Worm (Caenorhabditis elegans) whole organism, young adult: ENCODE measurements around the gene daf-36.

Experiments
- C17E4.6 ChIP-seq: fragments of 200-800 bp; sonication (Bioruptor generic); IDR thresholded peaks from 2 replicates; pipeline ENCODE4 v1.3.6; 2022; ENCODE audit warnings: missing genetic modification reagents, missing genetic modification characterization, missing compliant biosample characterization
- F22D6.2 ChIP-seq: sonication (generic microtip); optimal IDR thresholded peaks from 2 replicates; lab custom pipeline; 2016; ENCODE audit warnings: mild to moderate bottlenecking, missing genetic modification characterization, missing compliant biosample characterization
- F23B12.7 ChIP-seq: sonication (generic microtip); optimal IDR thresholded peaks from 2 replicates; lab custom pipeline; 2017; ENCODE audit warnings: missing genetic modification characterization, mild to moderate bottlenecking, missing compliant biosample characterization, antibody characterized with exemption, moderate library complexity; ENCODE audit not compliant: insufficient read depth
- F33H1.4 ChIP-seq: fragments of 200-800 bp; sonication (Bioruptor generic); IDR thresholded peaks from 2 replicates; pipeline ENCODE4 v1.3.6; 2022; ENCODE audit warnings: missing genetic modification reagents, missing genetic modification characterization, missing compliant biosample characterization
- F37B4.10 ChIP-seq: fragments of 200-800 bp; sonication (Bioruptor generic); IDR thresholded peaks from 2 replicates; pipeline ENCODE4 v1.3.6; 2022; ENCODE audit warnings: missing genetic modification characterization, missing compliant biosample characterization
- F52B5.7 ChIP-seq: sonication (generic microtip); optimal IDR thresholded peaks from 2 replicates; lab custom pipeline; 2016; ENCODE audit warnings: mild to moderate bottlenecking, missing genetic modification characterization, missing compliant biosample characterization
- K11D2.4 ChIP-seq: fragments of 200-800 bp; sonication (Bioruptor generic); IDR thresholded peaks from 2 replicates; pipeline ENCODE4 v1.3.6; 2022; ENCODE audit warnings: missing genetic modification reagents, missing genetic modification characterization, missing compliant biosample characterization
- T07F8.4 ChIP-seq: sonication (generic microtip); optimal IDR thresholded peaks from 2 replicates; lab custom pipeline; 2016; ENCODE audit warnings: mild to moderate bottlenecking, missing genetic modification characterization, moderate library complexity, missing compliant biosample characterization
- Y53F4B.3 ChIP-seq: fragments of 200-800 bp; sonication (Bioruptor generic); IDR thresholded peaks from 2 replicates; pipeline ENCODE4 v1.3.6; 2022; ENCODE audit warnings: missing genetic modification reagents, missing genetic modification characterization, missing compliant biosample characterization
- Y67H2A.10 ChIP-seq: fragments of 200-800 bp; sonication (Bioruptor generic); conservative IDR thresholded peaks from 2 replicates; pipeline ENCODE4 v1.3.6; 2022; ENCODE audit warnings: missing genetic modification reagents, missing genetic modification characterization, missing compliant biosample characterization
- Y79H2A.3 ChIP-seq: fragments of 200-800 bp; sonication (Bioruptor generic); conservative IDR thresholded peaks from 2 replicates; pipeline ENCODE4 v1.3.6; 2022; ENCODE audit warnings: missing genetic modification reagents, missing genetic modification characterization, missing compliant biosample characterization
- athp-1 ChIP-seq: sonication (generic microtip); optimal IDR thresholded peaks from 2 replicates; lab custom pipeline; 2017; ENCODE audit warnings: mild to moderate bottlenecking, missing genetic modification characterization, missing compliant biosample characterization
- cebp-1 ChIP-seq, 2 experiments: fragments of 200-800 bp in 1 of 2; sonication (Bioruptor generic) in 1 of 2; sonication (generic microtip) in 1 of 2; IDR thresholded peaks in 1 of 2; optimal IDR thresholded peaks in 1 of 2; 2 replicates each; pipeline versions ENCODE4 v1.3.6 to Lab custom; 2017 to 2022; ENCODE audit warnings: missing compliant biosample characterization in 2 of 2, missing genetic modification characterization in 2 of 2, mild to moderate bottlenecking in 1 of 2, missing genetic modification reagents in 1 of 2, moderate library complexity in 1 of 2
- cebp-2 ChIP-seq: fragments of 200-800 bp; sonication (Bioruptor generic); IDR thresholded peaks from 2 replicates; pipeline ENCODE4 v1.3.6; 2022; ENCODE audit warnings: missing genetic modification characterization, missing compliant biosample characterization
- ceh-40 ChIP-seq: fragments of 200-800 bp; sonication (Bioruptor generic); IDR thresholded peaks from 2 replicates; pipeline ENCODE4 v1.3.6; 2022; ENCODE audit warnings: missing genetic modification characterization, missing compliant biosample characterization
- ceh-91 ChIP-seq: fragments of 200-800 bp; sonication (Bioruptor generic); IDR thresholded peaks from 2 replicates; pipeline ENCODE4 v1.3.6; 2022; ENCODE audit warnings: missing genetic modification reagents, missing genetic modification characterization, missing compliant biosample characterization
- dpff-1 ChIP-seq: sonication (generic microtip); optimal IDR thresholded peaks from 2 replicates; lab custom pipeline; 2017; ENCODE audit warnings: mild to moderate bottlenecking, missing genetic modification characterization, missing compliant biosample characterization
- egl-18 ChIP-seq: fragments of 200-800 bp; sonication (Bioruptor generic); IDR thresholded peaks from 2 replicates; pipeline ENCODE4 v1.3.6; 2022; ENCODE audit warnings: missing genetic modification reagents, missing genetic modification characterization, missing compliant biosample characterization
- egrh-3 ChIP-seq: fragments of 200-800 bp; sonication (Bioruptor generic); IDR thresholded peaks from 2 replicates; pipeline ENCODE4 v1.3.6; 2022; ENCODE audit warnings: missing genetic modification reagents, missing genetic modification characterization, missing compliant biosample characterization
- ets-4 ChIP-seq: fragments of 200-800 bp; sonication (Bioruptor generic); optimal IDR thresholded peaks from 2 replicates; lab custom pipeline; 2018; ENCODE audit warnings: mild to moderate bottlenecking, missing genetic modification characterization, missing compliant biosample characterization
- hlh-12 ChIP-seq: sonication (generic microtip); optimal IDR thresholded peaks from 2 replicates; lab custom pipeline; 2016; ENCODE audit warnings: missing genetic modification characterization, missing compliant biosample characterization
- hmg-1.2 ChIP-seq: fragments of 200-800 bp; sonication (Bioruptor generic); IDR thresholded peaks from 2 replicates; pipeline ENCODE4 v1.3.6; 2022; ENCODE audit warnings: missing genetic modification reagents, missing genetic modification characterization, missing compliant biosample characterization
- hrde-1 ChIP-seq: sonication (generic microtip); optimal IDR thresholded peaks from 2 replicates; lab custom pipeline; 2016; ENCODE audit warnings: missing genetic modification characterization, mild to moderate bottlenecking, missing compliant biosample characterization, moderate library complexity, missing genotype, missing genetic modification reagents, borderline replicate concordance
- lag-1 ChIP-seq: fragments of 200-800 bp; sonication (Bioruptor generic); IDR thresholded peaks from 2 replicates; pipeline ENCODE4 v1.3.6; 2022; ENCODE audit warnings: missing genetic modification reagents, missing genetic modification characterization, missing compliant biosample characterization
- madf-6 ChIP-seq: fragments of 200-800 bp; sonication (Bioruptor generic); IDR thresholded peaks from 2 replicates; pipeline ENCODE4 v1.3.6; 2022; ENCODE audit warnings: missing genetic modification reagents, missing genetic modification characterization, missing compliant biosample characterization
- mcd-1 ChIP-seq: fragments of 200-800 bp; sonication (Bioruptor generic); IDR thresholded peaks from 2 replicates; pipeline ENCODE4 v1.3.6; 2022; ENCODE audit warnings: missing genetic modification reagents, missing genetic modification characterization, missing compliant biosample characterization
- nfya-2 ChIP-seq: fragments of 200-800 bp; sonication (Bioruptor generic); IDR thresholded peaks from 2 replicates; pipeline ENCODE4 v1.3.6; 2022; ENCODE audit warnings: missing genetic modification reagents, missing genetic modification characterization, missing compliant biosample characterization
- nfyb-1 ChIP-seq: fragments of 200-800 bp; sonication (Bioruptor generic); IDR thresholded peaks from 2 replicates; pipeline ENCODE4 v1.3.6; 2022; ENCODE audit warnings: missing genetic modification reagents, missing genetic modification characterization, missing compliant biosample characterization
- nhr-80 ChIP-seq: sonication (generic microtip); optimal IDR thresholded peaks from 2 replicates; lab custom pipeline; 2016; ENCODE audit warnings: missing genetic modification characterization, missing compliant biosample characterization
- nhr-90 ChIP-seq: sonication (generic microtip); optimal IDR thresholded peaks from 2 replicates; lab custom pipeline; 2016; ENCODE audit warnings: missing genotype, mild to moderate bottlenecking, missing genetic modification characterization, missing compliant biosample characterization
- pha-4 ChIP-seq: fragments of 150-350 bp; sonication (generic microtip); optimal IDR thresholded peaks from 2 replicates; lab custom pipeline; 2014; ENCODE audit warnings: missing biosample characterization, missing genetic modification reagents, missing genetic modification characterization
- repo-1 ChIP-seq: sonication (generic microtip); optimal IDR thresholded peaks from 2 replicates; lab custom pipeline; 2017; ENCODE audit warnings: mild to moderate bottlenecking, missing genetic modification characterization, missing compliant biosample characterization
- snpc-4 ChIP-seq, 5 experiments: fragments of 150-350 bp in 1 of 5; sonication (generic microtip) in 4 of 5; optimal IDR thresholded peaks; 2 replicates each; lab custom pipeline; 2014 to 2018; ENCODE audit warnings: missing genetic modification characterization in 5 of 5, missing biosample characterization in 3 of 5, antibody characterized with exemption in 2 of 5, mild to moderate bottlenecking in 2 of 5, missing compliant biosample characterization in 2 of 5, missing genotype in 2 of 5, moderate library complexity in 2 of 5, missing genetic modification reagents in 1 of 5
- somi-1 ChIP-seq: fragments of 200-800 bp; sonication (Bioruptor generic); optimal IDR thresholded peaks from 2 replicates; lab custom pipeline; 2018; ENCODE audit warnings: mild to moderate bottlenecking, missing genetic modification characterization, missing compliant biosample characterization
- tlf-1 ChIP-seq: fragments of 200-800 bp; sonication (Bioruptor generic); optimal IDR thresholded peaks from 2 replicates; lab custom pipeline; 2018; ENCODE audit warnings: mild to moderate bottlenecking, missing genetic modification characterization, missing compliant biosample characterization
- unc-130 ChIP-seq: sonication (generic microtip); optimal IDR thresholded peaks from 2 replicates; lab custom pipeline; 2016; ENCODE audit warnings: missing genetic modification reagents, missing genetic modification characterization, missing compliant biosample characterization
- unc-62 ChIP-seq: fragments of 150-350 bp; optimal IDR thresholded peaks from 2 replicates; lab custom pipeline; 2014; ENCODE audit warnings: missing biosample characterization, missing genetic modification reagents, missing genetic modification characterization
- xnd-1 ChIP-seq: sonication (generic microtip); optimal IDR thresholded peaks from 2 replicates; lab custom pipeline; 2016; ENCODE audit warnings: missing genotype, missing genetic modification reagents, missing genetic modification characterization, missing compliant biosample characterization
- zfh-2 ChIP-seq: fragments of 200-800 bp; sonication (Bioruptor generic); conservative IDR thresholded peaks from 2 replicates; pipeline ENCODE4 v1.3.6; 2022; ENCODE audit warnings: missing genetic modification reagents, missing genetic modification characterization, missing compliant biosample characterization
- zim-3 ChIP-seq: sonication (generic microtip); optimal IDR thresholded peaks from 2 replicates; lab custom pipeline; 2017; ENCODE audit warnings: mild to moderate bottlenecking, missing genetic modification characterization, moderate library complexity, missing compliant biosample characterization

Gene daf-36

DNA sequence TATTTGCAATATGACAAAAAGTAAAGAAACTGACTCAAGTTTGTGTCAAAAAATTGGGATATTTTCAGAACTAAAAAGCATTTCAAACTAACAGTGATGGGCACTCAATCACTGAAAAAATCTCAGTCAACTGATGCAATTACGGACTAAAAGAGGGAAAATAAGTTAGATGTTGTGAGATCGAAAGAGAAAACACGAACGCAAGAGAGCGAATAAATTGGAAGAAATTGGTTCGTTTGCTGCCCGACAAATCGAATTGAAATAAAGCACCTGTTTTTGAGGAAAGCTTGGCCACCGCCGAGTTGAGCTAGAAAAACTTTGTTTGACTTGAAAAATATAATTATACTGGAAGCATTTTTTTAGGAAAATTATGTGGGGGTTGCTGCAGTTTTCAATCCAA lies 40.5 kb upstream of the daf-36 start:
- no peak for TF ChIP-seq snpc-4 (GFP tag; optimal IDR thresholded peaks at IDR 0.05; lab: Kevin White, UChicago)
- TF ChIP-seq snpc-4 (tag; optimal IDR thresholded peaks at IDR 0.05; lab: Kevin White, UChicago): no peak
- TF ChIP-seq nhr-90: no peak
- no peak for TF ChIP-seq unc-130 (GFP tag; lab: Kevin White, UChicago)
- no peak for TF ChIP-seq K11D2.4
- no peak for TF ChIP-seq xnd-1 (tag; lab: Kevin White, UChicago)
- TF ChIP-seq ceh-40 (GFP tag; lab: Robert Waterston, UW): no peak
- no peak for TF ChIP-seq zim-3 (tag; lab: Kevin White, UChicago)
- TF ChIP-seq nfya-2 (GFP tag; lab: Robert Waterston, UW): no peak
- no peak for TF ChIP-seq Y79H2A.3 (GFP tag; lab: Robert Waterston, UW)
- TF ChIP-seq ets-4: no peak
- TF ChIP-seq zfh-2 (GFP tag; lab: Robert Waterston, UW): no peak
- TF ChIP-seq F52B5.7: no peak
- no peak for TF ChIP-seq lag-1 (GFP tag; lab: Robert Waterston, UW)
- TF ChIP-seq, all 124 proteins: peak for 0

DNA sequence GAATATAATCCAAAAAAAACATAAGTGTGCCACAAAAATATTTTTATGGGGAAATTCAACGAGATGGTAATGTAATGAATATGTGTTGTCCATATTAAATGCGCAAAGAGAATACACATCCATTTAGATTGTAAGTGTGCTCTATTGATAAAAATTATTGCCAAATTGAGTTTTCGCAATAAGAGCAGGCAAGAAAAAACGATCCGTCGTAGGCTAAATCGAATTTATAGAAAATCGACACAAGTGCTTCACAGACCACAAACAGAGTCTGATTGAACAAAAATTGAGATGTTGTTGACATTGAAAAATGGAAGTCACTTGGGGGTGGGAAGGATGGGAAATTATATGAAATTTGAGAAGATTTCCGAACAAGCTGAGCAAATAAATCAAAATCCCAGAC lies 39.5 kb upstream of the daf-36 start:
- TF ChIP-seq F22D6.2 (no peak), C17E4.6 (GFP tag; lab: Robert Waterston, UW) (no peak), somi-1 (GFP tag; lab: Kevin White, UChicago) (no peak), tlf-1 (GFP tag; lab: Kevin White, UChicago) (no peak), hlh-12 (tag; lab: Kevin White, UChicago) (no peak), repo-1 (tag; lab: Kevin White, UChicago) (no peak)

DNA sequence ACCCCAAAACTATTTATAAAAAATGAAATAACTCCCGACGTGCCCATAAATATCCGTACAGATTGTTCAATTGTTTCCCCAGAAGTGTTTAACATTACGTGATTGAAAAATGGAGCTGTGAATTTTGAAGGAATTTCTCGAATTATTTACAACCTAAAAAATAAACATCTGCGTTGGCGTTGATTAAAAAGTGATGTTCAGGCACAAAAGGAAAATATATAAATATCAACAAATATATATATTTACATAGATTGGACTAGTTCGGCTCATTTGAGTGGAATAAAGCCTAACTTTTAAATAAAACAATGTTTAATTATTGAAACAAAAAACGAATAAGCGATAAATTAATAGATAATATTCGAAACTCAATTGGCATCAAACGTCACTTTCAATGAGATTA lies 35.0 kb upstream of the daf-36 start, which contains the start of gene sri-18:
TSS of gene sri-18 (minus strand) at position 101 of the 400 bp plus-strand sequence.
- TF ChIP-seq T07F8.4 (tag; lab: Kevin White, UChicago): no peak
- no peak for TF ChIP-seq F23B12.7 (tag; lab: Kevin White, UChicago)
- no peak for TF ChIP-seq snpc-4 (GFP tag; optimal IDR thresholded peaks at IDR 0.05; lab: Kevin White, UChicago)
- TF ChIP-seq snpc-4 (tag; optimal IDR thresholded peaks at IDR 0.05; lab: Kevin White, UChicago): no peak
- no peak for TF ChIP-seq egl-18 (GFP tag; lab: Robert Waterston, UW)
- TF ChIP-seq athp-1 (tag; lab: Kevin White, UChicago): no peak
- TF ChIP-seq mcd-1 (GFP tag; lab: Robert Waterston, UW): no peak

DNA sequence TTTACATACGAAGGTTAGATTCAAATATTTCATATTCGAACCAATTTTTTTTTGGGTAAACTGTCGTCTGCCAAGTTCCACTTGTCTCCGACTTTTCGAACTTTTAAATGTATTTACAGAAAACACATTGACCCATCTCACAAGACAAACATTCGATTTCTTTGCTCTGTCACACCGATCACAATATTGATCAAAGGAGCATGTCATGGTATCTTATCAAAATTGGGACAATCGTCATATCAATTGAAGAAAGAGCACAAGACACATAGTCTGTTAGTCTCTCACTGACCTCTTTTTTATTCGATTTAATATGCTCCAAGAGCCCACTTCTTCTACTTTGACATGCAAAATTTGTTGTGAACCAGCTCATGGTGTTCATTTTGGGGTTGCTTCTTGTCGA lies 30.5 kb upstream of the daf-36 start, which contains the start of gene nhr-232:
TSS of gene nhr-232 (plus strand) at position 121 of the 400 bp plus-strand sequence.
- no peak for TF ChIP-seq madf-6 (GFP tag; lab: Robert Waterston, UW)
- no peak for TF ChIP-seq ceh-40 (GFP tag; lab: Robert Waterston, UW)
- no peak for TF ChIP-seq ceh-91
- no peak for TF ChIP-seq egl-18 (GFP tag; lab: Robert Waterston, UW)
- TF ChIP-seq nhr-80 (tag; lab: Kevin White, UChicago): peak; percentile 91
- peak; percentile 31 for TF ChIP-seq pha-4 (tag; lab: Kevin White, UChicago)
- no peak for TF ChIP-seq cebp-1 (GFP tag; IDR thresholded peaks at IDR 0.05; lab: Robert Waterston, UW)
- TF ChIP-seq cebp-1 (tag; optimal IDR thresholded peaks at IDR 0.05; lab: Kevin White, UChicago): peak; percentile 32

DNA sequence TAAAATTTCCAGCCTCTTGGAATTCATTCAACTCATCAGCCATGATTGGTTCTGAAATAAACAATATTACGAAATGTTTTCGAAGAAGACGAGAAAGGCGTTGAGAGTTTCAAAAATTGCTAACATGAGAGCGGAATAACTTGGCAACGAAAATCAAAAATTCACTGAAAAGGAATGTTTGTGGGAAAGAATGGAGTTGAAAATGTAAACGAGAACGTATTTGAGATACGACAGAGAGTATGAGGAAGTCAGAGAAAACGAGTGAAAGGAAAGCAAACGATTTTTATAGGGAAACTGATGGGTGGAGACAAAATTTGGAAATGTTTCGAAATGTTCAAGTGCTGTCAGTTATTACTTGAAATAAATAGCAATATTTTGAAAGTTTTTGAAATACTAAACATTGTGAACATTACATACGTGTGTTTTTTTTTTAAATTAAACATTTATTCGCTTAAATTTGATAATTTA lies 29.5 kb upstream of the daf-36 start, which contains the start of gene rop-1:
TSS of gene rop-1 (minus strand) at position 51 of the 468 bp plus-strand sequence.
- TF ChIP-seq cebp-1 (GFP tag; IDR thresholded peaks at IDR 0.05; lab: Robert Waterston, UW) (0 out of 2 replicates have a peak, but pooled peaks have one; percentile 31), cebp-1 (tag; optimal IDR thresholded peaks at IDR 0.05; lab: Kevin White, UChicago) (peak; percentile 87), nfyb-1 (no peak), egrh-3 (no peak), Y67H2A.10 (no peak), unc-62 (GFP tag; lab: Kevin White, UChicago) (peak; percentile 42), F37B4.10 (GFP tag; lab: Robert Waterston, UW) (no peak), F33H1.4 (GFP tag; lab: Robert Waterston, UW) (no peak), snpc-4 (GFP tag; optimal IDR thresholded peaks at IDR 0.05; lab: Kevin White, UChicago) (no peak), snpc-4 (tag; optimal IDR thresholded peaks at IDR 0.05; lab: Kevin White, UChicago) (peak in 1 of 4 experiments; percentile 8), cebp-2 (no peak), F22D6.2 (no peak), Y53F4B.3 (GFP tag; lab: Robert Waterston, UW) (no peak), hmg-1.2 (no peak), mcd-1 (GFP tag; lab: Robert Waterston, UW) (no peak), hrde-1 (tag; lab: Kevin White, UChicago) (no peak), dpff-1 (tag; lab: Kevin White, UChicago) (no peak), zim-3 (tag; lab: Kevin White, UChicago) (no peak)
